Worm (Caenorhabditis elegans) whole organism, L2 larva: ENCODE data around the gene wbp-11.

Experiments used
- R02D3.7 ChIP-seq: fragments of 150-350 bp; optimal IDR thresholded peaks from 2 replicates; lab custom pipeline; 2014; ENCODE audit warnings: missing biosample characterization, missing genetic modification characterization
- ZK546.5 ChIP-seq: sonication (generic microtip); optimal IDR thresholded peaks from 2 replicates; lab custom pipeline; 2017; ENCODE audit warnings: missing biosample characterization, missing genetic modification characterization
- ceh-16 ChIP-seq: fragments of 150-350 bp; optimal IDR thresholded peaks from 2 replicates; lab custom pipeline; 2014; ENCODE audit warnings: missing biosample characterization, missing genetic modification characterization
- ceh-82 ChIP-seq: fragments of 150-350 bp; optimal IDR thresholded peaks from 2 replicates; lab custom pipeline; 2014; ENCODE audit warnings: missing biosample characterization, missing genetic modification characterization
- crh-2 ChIP-seq: sonication (generic microtip); optimal IDR thresholded peaks from 2 replicates; lab custom pipeline; 2017; ENCODE audit warnings: missing biosample characterization, missing genetic modification characterization
- dmd-4 ChIP-seq: sonication (generic microtip); optimal IDR thresholded peaks from 2 replicates; lab custom pipeline; 2017; ENCODE audit warnings: missing biosample characterization, missing genetic modification characterization
- fos-1 ChIP-seq: fragments of 150-350 bp; optimal IDR thresholded peaks from 2 replicates; lab custom pipeline; 2014; ENCODE audit warnings: missing biosample characterization, missing genetic modification characterization
- gmeb-1 ChIP-seq: fragments of 150-350 bp; optimal IDR thresholded peaks from 2 replicates; lab custom pipeline; 2014; ENCODE audit warnings: missing biosample characterization, missing genetic modification characterization
- lin-11 ChIP-seq: fragments of 150-350 bp; sonication (generic microtip); optimal IDR thresholded peaks from 2 replicates; lab custom pipeline; 2014; ENCODE audit warnings: missing biosample characterization, missing genetic modification characterization, inconsistent platforms, mixed read lengths
- lsy-2 ChIP-seq, 2 experiments: fragments of 150-350 bp in 1 of 2; sonication (generic microtip) in 1 of 2; optimal IDR thresholded peaks; 2 replicates each; lab custom pipeline; 2014 to 2017; ENCODE audit warnings: missing biosample characterization in 2 of 2, missing genetic modification characterization in 2 of 2
- nhr-21 ChIP-seq: fragments of 150-350 bp; optimal IDR thresholded peaks from 2 replicates; lab custom pipeline; 2014; ENCODE audit warnings: missing biosample characterization, missing genetic modification characterization
- nhr-77 ChIP-seq: fragments of 150-350 bp; optimal IDR thresholded peaks from 2 replicates; lab custom pipeline; 2014; ENCODE audit warnings: missing biosample characterization, missing genetic modification characterization
- skn-1 ChIP-seq: sonication (generic microtip); optimal IDR thresholded peaks from 2 replicates; lab custom pipeline; 2017; ENCODE audit warnings: missing biosample characterization, missing genetic modification characterization
- sma-9 ChIP-seq, 2 experiments: fragments of 150-350 bp in 1 of 2; sonication (generic microtip) in 1 of 2; optimal IDR thresholded peaks; 2 replicates each; lab custom pipeline; 2014 to 2016; ENCODE audit warnings: missing genetic modification characterization in 2 of 2, mild to moderate bottlenecking in 1 of 2, missing biosample characterization in 1 of 2, missing compliant biosample characterization in 1 of 2, missing genetic modification reagents in 1 of 2, moderate library complexity in 1 of 2
- ztf-1 ChIP-seq: fragments of 200-800 bp; sonication (Bioruptor generic); conservative IDR thresholded peaks from 2 replicates; pipeline ENCODE4 v1.3.6; 2022; ENCODE audit warnings: missing genetic modification characterization, missing compliant biosample characterization
- ztf-11 ChIP-seq: sonication (generic microtip); optimal IDR thresholded peaks from 2 replicates; lab custom pipeline; 2017; ENCODE audit warnings: missing biosample characterization, missing genetic modification characterization

Gene wbp-11

ce11 chrII:10221627-10222026, 48.9 kb downstream of the wbp-11 start:
- TF ChIP-seq ceh-16 (tag; lab: Kevin White, UChicago) (no peak), nhr-77 (tag; lab: Kevin White, UChicago) (no peak), ZK546.5 (tag; lab: Kevin White, UChicago) (no peak), crh-2 (peak; percentile 33), ztf-11 (tag; lab: Kevin White, UChicago) (no peak), dmd-4 (tag; lab: Kevin White, UChicago) (no peak), sma-9 (GFP tag; optimal IDR thresholded peaks at IDR 0.05; lab: Kevin White, UChicago) (peak; percentile 45), sma-9 (tag; optimal IDR thresholded peaks at IDR 0.05; lab: Kevin White, UChicago) (no peak), gmeb-1 (tag; lab: Kevin White, UChicago) (peak; percentile 11), fos-1 (peak; percentile 94), skn-1 (tag; lab: Kevin White, UChicago) (peak; percentile 65), R02D3.7 (tag; lab: Kevin White, UChicago) (no peak)

ce11 chrII:10222577-10222976, 49.9 kb downstream of the wbp-11 start, which contains the start of gene plc-3:
Gene plc-3, plus strand, starts transcription at chrII:10222877.
- TF ChIP-seq ceh-82 (tag; lab: Kevin White, UChicago) = no peak
- no peak for TF ChIP-seq lsy-2 (tag; optimal IDR thresholded peaks at IDR 0.05; lab: Kevin White, UChicago)
- TF ChIP-seq lin-11 (tag; lab: Kevin White, UChicago) = no peak
- TF ChIP-seq fos-1 = no peak
- TF ChIP-seq ZK546.5 (tag; lab: Kevin White, UChicago) = no peak
- TF ChIP-seq nhr-21 = no peak
- TF ChIP-seq ztf-1 (GFP tag; lab: Robert Waterston, UW) = no peak
- TF ChIP-seq skn-1 (tag; lab: Kevin White, UChicago) = no peak
- no peak for TF ChIP-seq nhr-77 (tag; lab: Kevin White, UChicago)
